Worm (Caenorhabditis elegans) whole organism, midembryonic: ENCODE data around the gene pals-30.

Source experiments
- T22C8.4 ChIP-seq: fragments of 200-800 bp; sonication (Bioruptor generic); IDR thresholded peaks from 2 replicates; pipeline ENCODE4 v1.3.6; 2022; ENCODE audit warnings: missing genetic modification characterization, missing compliant biosample characterization
- cog-1 ChIP-seq: sonication (generic microtip); optimal IDR thresholded peaks from 2 replicates; lab custom pipeline; 2016; ENCODE audit warnings: missing genetic modification characterization, missing compliant biosample characterization
- flt-1 ChIP-seq: fragments of 200-800 bp; sonication (Bioruptor generic); IDR thresholded peaks from 2 replicates; pipeline ENCODE4 v1.3.6; 2022; ENCODE audit warnings: missing genetic modification characterization, missing compliant biosample characterization
- klf-2 ChIP-seq: fragments of 200-800 bp; sonication (Bioruptor generic); conservative IDR thresholded peaks from 2 replicates; pipeline ENCODE4 v1.3.6; 2022; ENCODE audit warnings: missing genetic modification reagents, missing genetic modification characterization, missing compliant biosample characterization
- med-1 ChIP-seq: sonication (generic microtip); optimal IDR thresholded peaks from 2 replicates; lab custom pipeline; 2017; ENCODE audit warnings: missing genetic modification characterization, mild to moderate bottlenecking, missing compliant biosample characterization, antibody characterized with exemption, missing genetic modification reagents; ENCODE audit not compliant: insufficient read depth
- ref-1 ChIP-seq: fragments of 200-800 bp; sonication (Bioruptor generic); conservative IDR thresholded peaks from 2 replicates; pipeline ENCODE4 v1.3.6; 2022; ENCODE audit warnings: missing genetic modification reagents, missing genetic modification characterization, missing compliant biosample characterization
- tab-1 ChIP-seq: fragments of 200-800 bp; sonication (Bioruptor generic); IDR thresholded peaks from 2 replicates; pipeline ENCODE4 v1.3.6; 2022; ENCODE audit warnings: missing genetic modification characterization, missing compliant biosample characterization
- ztf-23 ChIP-seq: fragments of 200-800 bp; sonication (Bioruptor generic); IDR thresholded peaks from 2 replicates; pipeline ENCODE4 v1.3.6; 2022; ENCODE audit warnings: missing genetic modification reagents, missing genetic modification characterization, missing compliant biosample characterization
- ztf-29 ChIP-seq: fragments of 200-800 bp; sonication (Bioruptor generic); IDR thresholded peaks from 2 replicates; pipeline ENCODE4 v1.3.6; 2022; ENCODE audit warnings: missing genetic modification reagents, missing genetic modification characterization, missing compliant biosample characterization

pals-30 gene

ce11 chrIV:14515162-14515561 lies 36.6 kb downstream of the pals-30 start:
- TF ChIP-seq klf-2 (GFP tag; lab: Robert Waterston, UW) = no peak
- no peak for TF ChIP-seq ref-1 (GFP tag; lab: Robert Waterston, UW)
- TF ChIP-seq cog-1 (tag; lab: Kevin White, UChicago) = no peak
- no peak for TF ChIP-seq med-1
- no peak for TF ChIP-seq T22C8.4 (GFP tag; lab: Robert Waterston, UW)
- TF ChIP-seq ztf-23 (GFP tag; lab: Robert Waterston, UW) = no peak
- TF ChIP-seq flt-1 (GFP tag; lab: Robert Waterston, UW) = no peak
- no peak for TF ChIP-seq tab-1
- TF ChIP-seq ztf-29 = no peak

- TF ChIP-seq cog-1 (tag; lab: Kevin White, UChicago) = no peak
- no peak for TF ChIP-seq ref-1 (GFP tag; lab: Robert Waterston, UW)
- no peak for TF ChIP-seq med-1
- TF ChIP-seq T22C8.4 (GFP tag; lab: Robert Waterston, UW) = no peak
- no peak for TF ChIP-seq tab-1
- TF ChIP-seq ztf-23 (GFP tag; lab: Robert Waterston, UW) = no peak
- no peak for TF ChIP-seq ztf-29
- no peak for TF ChIP-seq klf-2 (GFP tag; lab: Robert Waterston, UW)
- TF ChIP-seq flt-1 (GFP tag; lab: Robert Waterston, UW) = no peak
These were observed 39.4 kb downstream of the pals-30 start, which contains the start of gene Y57G11A.5 for ce11 chrIV:14512405-14512804. Y57G11A.5 (minus strand) TSS chrIV:14512505.

- TF ChIP-seq cog-1 (tag; lab: Kevin White, UChicago) (no peak), klf-2 (GFP tag; lab: Robert Waterston, UW) (no peak), ref-1 (GFP tag; lab: Robert Waterston, UW) (no peak), flt-1 (GFP tag; lab: Robert Waterston, UW) (no peak), ztf-23 (GFP tag; lab: Robert Waterston, UW) (no peak)
These were observed 44.8 kb downstream of the pals-30 start for ce11 chrIV:14506995-14507394.

- TF ChIP-seq med-1 (no peak), T22C8.4 (GFP tag; lab: Robert Waterston, UW) (no peak), ztf-23 (GFP tag; lab: Robert Waterston, UW) (no peak), klf-2 (GFP tag; lab: Robert Waterston, UW) (no peak), flt-1 (GFP tag; lab: Robert Waterston, UW) (no peak), ztf-29 (no peak), cog-1 (tag; lab: Kevin White, UChicago) (no peak), ref-1 (GFP tag; lab: Robert Waterston, UW) (no peak), tab-1 (no peak)
These were observed 45.7 kb downstream of the pals-30 start for ce11 chrIV:14506042-14506441.

- TF ChIP-seq med-1 (no peak), flt-1 (GFP tag; lab: Robert Waterston, UW) (no peak), klf-2 (GFP tag; lab: Robert Waterston, UW) (no peak)
These were observed 46.7 kb downstream of the pals-30 start, which contains the start of gene tag-273 for ce11 chrIV:14505066-14505465. tag-273 (minus strand) TSS chrIV:14505166.
